Fruit fly (Drosophila melanogaster): ENCODE measurements around the gene tx.
A peak's percentile ranks its signal among the peaks of the same experiment; 100 is the strongest.

Gene tx

DNA sequence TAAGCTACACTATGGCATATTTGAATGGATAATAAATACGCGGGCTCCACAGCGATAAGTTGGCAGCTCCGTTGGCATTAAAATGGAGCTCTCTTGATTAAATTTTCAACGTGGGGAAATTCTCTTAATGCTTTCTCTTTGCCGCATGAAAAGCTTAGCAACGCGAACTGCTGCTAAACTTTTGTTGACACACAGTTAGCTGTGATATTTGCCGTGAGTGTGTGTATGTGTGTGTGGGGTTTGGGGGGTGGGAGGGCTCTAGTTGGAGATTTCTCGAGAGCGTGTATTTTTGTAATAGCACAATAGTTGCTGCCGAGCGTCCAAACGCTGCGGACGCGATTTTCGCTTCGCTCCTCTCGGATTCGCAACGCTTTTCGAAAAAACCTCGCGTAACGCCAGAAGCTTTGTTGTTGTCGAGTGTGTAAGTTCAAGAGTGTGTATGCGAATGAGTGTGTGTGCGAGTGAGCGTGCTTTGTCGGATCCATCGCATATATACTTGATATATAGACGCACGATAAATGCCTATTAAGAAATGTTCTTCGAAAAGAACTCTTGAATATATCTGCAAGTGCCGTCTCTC, 20.7 kb downstream of the tx start, which contains the start of gene CG5455 (continued):
- TF ChIP-seq CG13287 (GFP tag; IDR thresholded peaks at IDR 0.05; ENCODE audit: partially characterized antibody) (peak; percentile 66), hbn (GFP tag; IDR thresholded peaks at IDR 0.05; ENCODE audit: partially characterized antibody) (peak; percentile 37), CG2875 (GFP tag; optimal IDR thresholded peaks at IDR 0.05) (peak; percentile 14), Asciz (GFP tag; optimal IDR thresholded peaks at IDR 0.05) (peak; percentile 20), mirr (GFP tag; optimal IDR thresholded peaks at IDR 0.05) (peak; percentile 93), Dp (GFP tag; optimal IDR thresholded peaks at IDR 0.05) (peak; percentile 94), eyg (GFP tag; optimal IDR thresholded peaks at IDR 0.05) (peak; percentile 23), CG7271 (tag; optimal IDR thresholded peaks at IDR 0.05) (no peak), NfI (GFP tag; optimal IDR thresholded peaks at IDR 0.05) (peak; percentile 16), toy (GFP tag; IDR thresholded peaks at IDR 0.05) (peak; percentile 32; the same call in 1 of the 2 replicates), kay (GFP tag; optimal IDR thresholded peaks at IDR 0.05) (peak; percentile 37), Fer3 (tag; optimal IDR thresholded peaks at IDR 0.05) (peak; percentile 43), B-H1 (GFP tag; IDR thresholded peaks at IDR 0.05) (no peak; the same call in 2 of the 3 replicates), Rfx (GFP tag; IDR thresholded peaks at IDR 0.05) (peak; percentile 77), tll (GFP tag; optimal IDR thresholded peaks at IDR 0.05) (no peak), CG6254 (GFP tag; optimal IDR thresholded peaks at IDR 0.05) (peak; percentile 35), Awh (GFP tag; IDR thresholded peaks at IDR 0.05) (peak; percentile 25; the same call in 1 of the 2 replicates), CHES-1-like (GFP tag; optimal IDR thresholded peaks at IDR 0.05) (peak; percentile 52), pan (optimal IDR thresholded peaks at IDR 0.05) (no peak), pan (GFP tag; optimal IDR thresholded peaks at IDR 0.05 in 1 of 2, IDR thresholded peaks at IDR 0.05 in 1 of 2) (peak in 1 of 2 experiments; percentile 62), CG4282 (GFP tag; optimal IDR thresholded peaks at IDR 0.05) (no peak), CG17829 (tag; optimal IDR thresholded peaks at IDR 0.05) (no peak), gsb (GFP tag; IDR thresholded peaks at IDR 0.05) (no peak), CG2120 (GFP tag; optimal IDR thresholded peaks at IDR 0.05) (peak; percentile 41), CG4424 (GFP tag; optimal IDR thresholded peaks at IDR 0.05) (no peak), sens (GFP tag) (peak; percentile 74), Med (GFP tag) (peak; percentile 93), ssp (GFP tag; IDR thresholded peaks at IDR 0.05) (no peak), Lpt (GFP tag; optimal IDR thresholded peaks at IDR 0.05) (no peak), Scr (GFP tag; IDR thresholded peaks at IDR 0.05; ENCODE audit: partially characterized antibody) (peak; percentile 43), CG12155 (GFP tag; optimal IDR thresholded peaks at IDR 0.05) (no peak), sim (GFP tag; IDR thresholded peaks at IDR 0.05) (0 out of 2 replicates have a peak, but pooled peaks have one; percentile 20), CG10209 (GFP tag; optimal IDR thresholded peaks at IDR 0.05) (peak; percentile 19), zen (tag; optimal IDR thresholded peaks at IDR 0.05) (no peak), bbx (GFP tag; IDR thresholded peaks at IDR 0.05; ENCODE audit: partially characterized antibody) (peak; percentile 70; the same call in 1 of the 2 replicates), stwl (tag; optimal IDR thresholded peaks at IDR 0.05) (no peak), NK7.1 (GFP tag; optimal IDR thresholded peaks at IDR 0.05) (no peak), Atf-2 (GFP tag; optimal IDR thresholded peaks at IDR 0.05) (peak; percentile 2), Drgx (GFP tag; IDR thresholded peaks at IDR 0.05) (peak; percentile 77), unc-4 (GFP tag; IDR thresholded peaks at IDR 0.05; ENCODE audit: partially characterized antibody) (peak; percentile 54; the same call in 1 of the 2 replicates), grn (GFP tag; optimal IDR thresholded peaks at IDR 0.05) (no peak), CG11560 (tag; IDR thresholded peaks at IDR 0.05) (no peak), pb (GFP tag; optimal IDR thresholded peaks at IDR 0.05) (peak; percentile 23), CG11093 (GFP tag; IDR thresholded peaks at IDR 0.05) (no peak), CG6765 (GFP tag; optimal IDR thresholded peaks at IDR 0.05) (peak; percentile 15), cg (GFP tag; optimal IDR thresholded peaks at IDR 0.05) (peak; percentile 91), CG16863 (GFP tag; optimal IDR thresholded peaks at IDR 0.05) (peak; percentile 30), abd-A (tag; optimal IDR thresholded peaks at IDR 0.05) (peak; percentile 92), ranshi (GFP tag; IDR thresholded peaks at IDR 0.05) (peak; percentile 16; the same call in 1 of the 2 replicates), Xbp1 (GFP tag; optimal IDR thresholded peaks at IDR 0.05) (no peak)
